Fruit fly (Drosophila melanogaster): ENCODE data around the gene CG17929.

Gene CG17929

DNA sequence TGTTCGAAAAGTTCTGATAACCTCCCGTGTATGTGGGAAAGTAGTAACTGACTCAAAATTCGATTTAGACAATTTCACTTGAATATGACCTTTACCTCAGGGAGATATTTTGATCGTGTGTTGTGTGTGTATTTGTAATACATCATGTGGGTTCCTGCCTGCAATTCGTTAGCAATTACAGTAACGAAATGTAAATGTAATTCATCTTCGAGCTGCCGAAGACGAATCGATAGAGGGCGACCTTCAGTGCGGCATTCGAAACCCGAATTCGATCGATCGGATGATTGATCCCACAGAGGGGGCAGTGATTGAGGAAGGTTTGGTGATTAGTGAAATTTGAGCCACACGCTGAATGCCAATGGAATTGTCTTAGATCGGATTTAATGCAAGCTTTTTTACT, 45.1 kb downstream of the CG17929 start, which contains the start of gene CG10317:
Gene CG10317 (minus strand): TSS at position 101 of the 400 bp plus-strand sequence.
- no peak for TF ChIP-seq CG32121 (GFP tag; IDR thresholded peaks at IDR 0.05)
- TF ChIP-seq CG4496 (GFP tag; IDR thresholded peaks at IDR 0.05), result no peak
- no peak for TF ChIP-seq CG8301 (tag; optimal IDR thresholded peaks at IDR 0.05)
- no peak for TF ChIP-seq gl (tag; optimal IDR thresholded peaks at IDR 0.05)
- TF ChIP-seq CG13204 (GFP tag; optimal IDR thresholded peaks at IDR 0.05), result no peak
- no peak for TF ChIP-seq CG15710 (tag; optimal IDR thresholded peaks at IDR 0.05)
- TF ChIP-seq EcR (GFP tag; optimal IDR thresholded peaks at IDR 0.05), result no peak
- TF ChIP-seq CG34367 (tag; optimal IDR thresholded peaks at IDR 0.05), result no peak
- TF ChIP-seq CG17806 (tag; optimal IDR thresholded peaks at IDR 0.05), result no peak
- no peak for TF ChIP-seq rn (GFP tag; IDR thresholded peaks at IDR 0.05)
- TF ChIP-seq CG14655 (GFP tag; optimal IDR thresholded peaks at IDR 0.05), result no peak
- no peak for TF ChIP-seq Ets98B (GFP tag; IDR thresholded peaks at IDR 0.05)
- no peak for TF ChIP-seq fd96Ca (GFP tag; IDR thresholded peaks at IDR 0.05)
- TF ChIP-seq Pif1B (GFP tag; optimal IDR thresholded peaks at IDR 0.05), result no peak
- no peak for TF ChIP-seq D1 (tag; optimal IDR thresholded peaks at IDR 0.05)
- no peak for TF ChIP-seq CG12605 (GFP tag; IDR thresholded peaks at IDR 0.05)
- no peak for TF ChIP-seq CG9948 (tag; optimal IDR thresholded peaks at IDR 0.05)
- TF ChIP-seq CG10348 (GFP tag; IDR thresholded peaks at IDR 0.05), result no peak
- TF ChIP-seq Pif1A (GFP tag; optimal IDR thresholded peaks at IDR 0.05), result no peak

DNA sequence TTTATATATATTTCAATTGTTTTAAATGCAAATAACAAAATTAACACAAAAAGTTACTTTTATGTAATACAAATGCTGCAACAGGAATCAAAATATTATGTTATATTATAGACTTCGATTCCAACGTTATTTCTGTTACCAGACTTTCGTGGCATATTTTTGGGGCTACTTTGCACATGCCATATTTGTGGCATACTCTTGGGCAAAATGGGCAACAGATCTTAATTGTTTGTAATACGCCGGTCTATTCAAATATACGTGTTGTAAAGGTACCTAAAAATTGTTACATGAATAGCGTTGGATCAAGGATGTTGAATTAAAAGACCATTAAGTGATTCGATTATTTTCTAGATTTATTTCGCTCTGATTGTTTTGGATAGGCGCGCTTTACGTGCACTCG, 48.8 kb downstream of the CG17929 start:
- TF ChIP-seq D1 (tag; optimal IDR thresholded peaks at IDR 0.05) (peak; percentile 47), CG34367 (tag; optimal IDR thresholded peaks at IDR 0.05) (no peak)

All from whole organism, pupa.